Worm (Caenorhabditis elegans) whole organism, L1 larva: ENCODE data around the gene Y38E10A.3.

Experiments
- C16A3.4 ChIP-seq: fragments of 150-350 bp; optimal IDR thresholded peaks from 2 replicates; lab custom pipeline; 2014; ENCODE audit warnings: missing biosample characterization, missing genetic modification characterization
- F16B12.6 ChIP-seq: fragments of 150-350 bp; optimal IDR thresholded peaks from 2 replicates; lab custom pipeline; 2014; ENCODE audit warnings: missing biosample characterization, missing genetic modification characterization
- Y116A8C.19 ChIP-seq: sonication (generic microtip); optimal IDR thresholded peaks from 2 replicates; lab custom pipeline; 2016; ENCODE audit warnings: missing compliant biosample characterization, missing genetic modification characterization, borderline replicate concordance
- blmp-1 ChIP-seq: fragments of 150-350 bp; optimal IDR thresholded peaks from 2 replicates; lab custom pipeline; 2014; ENCODE audit warnings: missing biosample characterization, missing genetic modification characterization
- ceh-63 ChIP-seq: fragments of 200-800 bp; sonication (Bioruptor generic); optimal IDR thresholded peaks from 2 replicates; lab custom pipeline; 2018; ENCODE audit warnings: mild to moderate bottlenecking, missing genetic modification characterization, missing compliant biosample characterization
- ceh-8 ChIP-seq: fragments of 200-800 bp; sonication (Bioruptor generic); optimal IDR thresholded peaks from 2 replicates; lab custom pipeline; 2018; ENCODE audit warnings: mild to moderate bottlenecking, missing genetic modification characterization, moderate library complexity, missing compliant biosample characterization
- ceh-82 ChIP-seq, 3 experiments: fragments of 150-350 bp in 1 of 3; sonication (generic microtip) in 2 of 3; optimal IDR thresholded peaks; 2 replicates each; lab custom pipeline; 2014 to 2017; ENCODE audit warnings: missing biosample characterization in 3 of 3, missing genetic modification characterization in 3 of 3
- ceh-90 ChIP-seq: sonication (generic microtip); optimal IDR thresholded peaks from 2 replicates; lab custom pipeline; 2016; ENCODE audit warnings: missing genetic modification characterization, missing compliant biosample characterization
- dpl-1 ChIP-seq, 3 experiments: fragments of 150-350 bp in 2 of 3; sonication (generic microtip) in 1 of 3; optimal IDR thresholded peaks; 2 replicates each; lab custom pipeline; 2014 to 2017; ENCODE audit warnings: missing biosample characterization in 3 of 3, missing genetic modification characterization in 3 of 3, missing genetic modification reagents in 3 of 3
- dsc-1 ChIP-seq: sonication (generic microtip); optimal IDR thresholded peaks from 2 replicates; lab custom pipeline; 2016; ENCODE audit warnings: mild to moderate bottlenecking, missing genetic modification characterization, missing compliant biosample characterization
- efl-1 ChIP-seq, 4 experiments: fragments of 150-350 bp; optimal IDR thresholded peaks in 3 of 4; peaks in 1 of 4; 1 replicate in 1 of 4; 2 replicates in 3 of 4; lab custom pipeline; 2014; ENCODE audit warnings: missing biosample characterization in 2 of 4, missing genetic modification characterization in 2 of 4, missing genetic modification reagents in 2 of 4
- egl-13 ChIP-seq: sonication (generic microtip); optimal IDR thresholded peaks from 2 replicates; lab custom pipeline; 2016; ENCODE audit warnings: missing genotype, missing genetic modification reagents, missing genetic modification characterization, missing compliant biosample characterization
- egl-27 ChIP-seq, 2 experiments: fragments of 150-350 bp in 1 of 2; sonication (generic microtip); optimal IDR thresholded peaks; 3 replicates each; lab custom pipeline; 2017 to 2018; ENCODE audit warnings: missing biosample characterization in 2 of 2, missing genetic modification characterization in 2 of 2, missing genetic modification reagents in 2 of 2
- elt-2 ChIP-seq: sonication (generic microtip); optimal IDR thresholded peaks from 2 replicates; lab custom pipeline; 2016; ENCODE audit warnings: missing genetic modification characterization, mild to moderate bottlenecking, inconsistent platforms, missing compliant biosample characterization, missing genetic modification reagents
- elt-3 ChIP-seq, 6 experiments: fragments of 150-350 bp in 1 of 6; sonication (generic microtip); optimal IDR thresholded peaks; 2 replicates each; lab custom pipeline; 2017 to 2018; ENCODE audit warnings: missing biosample characterization in 6 of 6, missing genetic modification characterization in 6 of 6, inconsistent platforms in 1 of 6
- fkh-10 ChIP-seq: sonication (generic microtip); optimal IDR thresholded peaks from 2 replicates; lab custom pipeline; 2017; ENCODE audit warnings: missing biosample characterization, missing genetic modification reagents, missing genetic modification characterization
- grh-1 ChIP-seq: fragments of 200-800 bp; sonication (Bioruptor generic); IDR thresholded peaks from 2 replicates; pipeline ENCODE4 v1.3.6; 2022; ENCODE audit warnings: missing genetic modification reagents, missing genetic modification characterization, missing compliant biosample characterization
- jun-1 ChIP-seq: fragments of 150-350 bp; optimal IDR thresholded peaks from 2 replicates; lab custom pipeline; 2014; ENCODE audit warnings: missing biosample characterization, missing genetic modification reagents, missing genetic modification characterization
- lin-13 ChIP-seq: fragments of 150-350 bp; optimal IDR thresholded peaks from 2 replicates; lab custom pipeline; 2014; ENCODE audit warnings: missing biosample characterization, missing genetic modification reagents, missing genetic modification characterization
- lin-39 ChIP-seq: fragments of 150-350 bp; optimal IDR thresholded peaks from 2 replicates; lab custom pipeline; 2014; ENCODE audit warnings: missing biosample characterization, missing genetic modification reagents, missing genetic modification characterization
- lir-3 ChIP-seq: sonication (generic microtip); optimal IDR thresholded peaks from 2 replicates; lab custom pipeline; 2016; ENCODE audit warnings: mild to moderate bottlenecking, missing genetic modification characterization, moderate library complexity, missing compliant biosample characterization; ENCODE audit not compliant: poor library complexity
- mdl-1 ChIP-seq, 2 experiments: fragments of 150-350 bp; optimal IDR thresholded peaks; 2 replicates each; lab custom pipeline; 2014 to 2017; ENCODE audit warnings: missing biosample characterization in 2 of 2, missing genetic modification characterization in 2 of 2, inconsistent platforms in 1 of 2
- mep-1 ChIP-seq: fragments of 150-350 bp; optimal IDR thresholded peaks from 2 replicates; lab custom pipeline; 2014; ENCODE audit warnings: missing biosample characterization, missing genetic modification characterization
- nhr-19 ChIP-seq: fragments of 200-800 bp; sonication (Bioruptor generic); conservative IDR thresholded peaks from 2 replicates; pipeline ENCODE4 v1.3.6; 2022; ENCODE audit warnings: missing genetic modification characterization, missing compliant biosample characterization
- nhr-20 ChIP-seq: sonication (generic microtip); optimal IDR thresholded peaks from 2 replicates; lab custom pipeline; 2016; ENCODE audit warnings: mild to moderate bottlenecking, missing genetic modification characterization, missing compliant biosample characterization
- nhr-237 ChIP-seq: fragments of 150-350 bp; optimal IDR thresholded peaks from 2 replicates; lab custom pipeline; 2014; ENCODE audit warnings: missing biosample characterization, missing genetic modification characterization
- nhr-47 ChIP-seq: sonication (generic microtip); optimal IDR thresholded peaks from 2 replicates; lab custom pipeline; 2016; ENCODE audit warnings: mild to moderate bottlenecking, missing genetic modification characterization, moderate library complexity, missing compliant biosample characterization
- nhr-71 ChIP-seq: sonication (generic microtip); optimal IDR thresholded peaks from 2 replicates; lab custom pipeline; 2016; ENCODE audit warnings: mild to moderate bottlenecking, missing genetic modification characterization, moderate library complexity, missing compliant biosample characterization
- nhr-76 ChIP-seq: sonication (generic microtip); optimal IDR thresholded peaks from 2 replicates; lab custom pipeline; 2017; ENCODE audit warnings: missing biosample characterization, missing genetic modification characterization
- nhr-77 ChIP-seq: fragments of 150-350 bp; optimal IDR thresholded peaks from 2 replicates; lab custom pipeline; 2014; ENCODE audit warnings: missing biosample characterization, missing genetic modification characterization
- nhr-84 ChIP-seq: sonication (generic microtip); optimal IDR thresholded peaks from 2 replicates; lab custom pipeline; 2017; ENCODE audit warnings: missing biosample characterization, missing genetic modification characterization
- nhr-85 ChIP-seq: sonication (generic microtip); peaks from one replicate; lab custom pipeline; 2016; ENCODE audit warnings: missing genetic modification characterization, inconsistent platforms, missing compliant biosample characterization
- nhr-90 ChIP-seq: sonication (generic microtip); optimal IDR thresholded peaks from 2 replicates; lab custom pipeline; 2016; ENCODE audit warnings: mild to moderate bottlenecking, missing genetic modification characterization, missing compliant biosample characterization; ENCODE audit not compliant: poor library complexity
- snu-23 ChIP-seq: sonication (generic microtip); optimal IDR thresholded peaks from 2 replicates; lab custom pipeline; 2016; ENCODE audit warnings: missing genetic modification characterization, missing compliant biosample characterization
- sox-4 ChIP-seq: sonication (generic microtip); optimal IDR thresholded peaks from 2 replicates; lab custom pipeline; 2016; ENCODE audit warnings: missing genetic modification characterization, missing compliant biosample characterization
- sptf-1 ChIP-seq: fragments of 150-350 bp; optimal IDR thresholded peaks from 2 replicates; lab custom pipeline; 2014; ENCODE audit warnings: missing biosample characterization, missing genetic modification characterization
- swsn-7 ChIP-seq: sonication (generic microtip); optimal IDR thresholded peaks from 2 replicates; lab custom pipeline; 2016; ENCODE audit warnings: missing genetic modification characterization, missing compliant biosample characterization
- unc-130 ChIP-seq: fragments of 150-350 bp; optimal IDR thresholded peaks from 2 replicates; lab custom pipeline; 2017; ENCODE audit warnings: missing biosample characterization, missing genetic modification characterization, inconsistent platforms
- unc-30 ChIP-seq: sonication (generic microtip); optimal IDR thresholded peaks from 2 replicates; lab custom pipeline; 2017; ENCODE audit warnings: missing biosample characterization, missing genetic modification characterization
- unc-62 ChIP-seq: fragments of 150-350 bp; optimal IDR thresholded peaks from 2 replicates; lab custom pipeline; 2014; ENCODE audit warnings: missing biosample characterization, missing genetic modification reagents, missing genetic modification characterization
- unc-86 ChIP-seq: sonication (generic microtip); optimal IDR thresholded peaks from 2 replicates; lab custom pipeline; 2016; ENCODE audit warnings: missing genetic modification characterization, missing compliant biosample characterization
- unc-98 ChIP-seq: fragments of 200-800 bp; sonication (Bioruptor generic); IDR thresholded peaks from 2 replicates; pipeline ENCODE4 v1.3.6; 2022; ENCODE audit warnings: missing genetic modification characterization, missing compliant biosample characterization
- ztf-11 ChIP-seq, 2 experiments: sonication (generic microtip); optimal IDR thresholded peaks; 2 replicates each; lab custom pipeline; 2016 to 2017; ENCODE audit warnings: missing genetic modification characterization in 2 of 2, missing biosample characterization in 1 of 2, missing compliant biosample characterization in 1 of 2

Y38E10A.3 gene

ce11 chrII:12620764-12621163, 46.2 kb upstream of the Y38E10A.3 start, which contains the start of gene nspe-1:
Gene nspe-1 (minus strand): TSS chrII:12620864.
- TF ChIP-seq jun-1 = no peak
- no peak for TF ChIP-seq snu-23 (GFP tag; lab: Kevin White, UChicago)

DNA sequence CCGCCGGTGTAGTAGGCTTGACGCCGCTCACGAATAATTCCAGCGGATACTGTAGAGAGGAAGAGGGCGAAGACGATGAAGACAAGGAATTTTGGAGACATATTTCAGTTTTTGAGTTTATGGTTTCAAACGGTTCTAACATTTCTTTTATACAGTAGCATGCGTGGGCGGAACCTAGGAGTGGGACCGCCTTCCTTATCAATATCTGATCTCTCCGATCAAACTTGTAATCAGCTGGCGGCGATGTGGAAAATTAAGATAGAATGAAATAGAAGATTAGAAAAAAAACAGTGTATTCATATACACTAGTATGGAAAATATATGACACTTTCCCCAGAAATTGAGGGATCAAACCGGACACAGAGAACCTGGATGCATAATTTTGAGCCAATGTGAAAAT, 44.7 kb upstream of the Y38E10A.3 start, which contains the start of gene nspe-2:
Gene nspe-2, minus strand, starts transcription at position 101 of the 400 bp plus-strand sequence.
- TF ChIP-seq C16A3.4 (tag; lab: Kevin White, UChicago) (no peak), grh-1 (GFP tag; lab: Robert Waterston, UW) (no peak), dsc-1 (tag; lab: Kevin White, UChicago) (no peak), lin-39 (no peak), lin-13 (GFP tag; lab: Kevin White, UChicago) (no peak), ceh-8 (GFP tag; lab: Kevin White, UChicago) (no peak), ztf-11 (tag; optimal IDR thresholded peaks at IDR 0.05; lab: Kevin White, UChicago) (no peak)

DNA sequence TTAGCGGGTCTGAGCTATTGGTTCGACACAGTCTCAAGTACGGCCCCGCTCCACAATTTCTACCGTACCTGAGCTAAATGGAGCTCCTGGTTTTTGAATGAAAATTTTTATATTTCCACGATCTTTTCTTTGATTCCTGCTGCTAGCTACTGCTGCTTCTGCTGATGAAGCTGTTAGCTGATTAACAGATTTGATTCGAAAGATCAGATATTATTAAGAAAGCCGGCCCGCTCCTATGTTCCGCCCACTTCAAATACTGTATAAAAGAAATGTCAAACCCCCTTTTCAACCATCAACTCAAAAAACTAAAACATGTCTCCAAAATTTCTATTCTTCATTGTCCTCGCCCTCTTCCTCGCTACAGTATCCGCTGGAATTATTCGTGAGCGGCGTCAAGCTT, 43.0 kb upstream of the Y38E10A.3 start, which contains the start of gene nspe-3:
Gene nspe-3, plus strand, starts transcription at position 301 of the 400 bp plus-strand sequence.
- TF ChIP-seq Y116A8C.19 (tag; lab: Kevin White, UChicago) (no peak), unc-98 (GFP tag; lab: Robert Waterston, UW) (no peak), F16B12.6 (no peak), elt-2 (tag; lab: Kevin White, UChicago) (no peak), ceh-90 (no peak), nhr-76 (tag; lab: Kevin White, UChicago) (no peak), nhr-237 (tag; lab: Kevin White, UChicago) (no peak)

DNA sequence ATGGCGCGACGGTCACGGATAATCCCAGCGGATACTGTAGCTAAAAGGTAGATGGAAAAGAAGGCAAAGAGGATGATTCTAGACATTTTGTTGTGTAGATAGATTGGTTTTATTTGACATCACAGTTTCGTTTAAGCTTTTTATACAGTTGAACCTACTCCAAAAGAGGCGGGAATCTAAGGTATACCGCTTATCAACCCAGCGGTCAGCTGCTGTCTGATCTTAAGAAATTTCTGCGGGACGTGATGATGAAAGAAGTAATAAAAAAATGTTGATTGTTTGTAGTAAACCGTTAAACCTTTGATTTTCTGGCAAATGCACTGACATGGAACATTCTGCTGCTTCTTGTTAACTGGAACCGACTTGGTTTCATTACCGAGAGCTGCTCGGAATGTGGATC, 41.5 kb upstream of the Y38E10A.3 start, which contains the start of gene nspe-6:
Gene nspe-6, minus strand, starts transcription at position 101 of the 400 bp plus-strand sequence.
- TF ChIP-seq nhr-85 (tag; lab: Kevin White, UChicago) = peak; percentile 47
- no peak for TF ChIP-seq nhr-20 (tag; lab: Kevin White, UChicago)

DNA sequence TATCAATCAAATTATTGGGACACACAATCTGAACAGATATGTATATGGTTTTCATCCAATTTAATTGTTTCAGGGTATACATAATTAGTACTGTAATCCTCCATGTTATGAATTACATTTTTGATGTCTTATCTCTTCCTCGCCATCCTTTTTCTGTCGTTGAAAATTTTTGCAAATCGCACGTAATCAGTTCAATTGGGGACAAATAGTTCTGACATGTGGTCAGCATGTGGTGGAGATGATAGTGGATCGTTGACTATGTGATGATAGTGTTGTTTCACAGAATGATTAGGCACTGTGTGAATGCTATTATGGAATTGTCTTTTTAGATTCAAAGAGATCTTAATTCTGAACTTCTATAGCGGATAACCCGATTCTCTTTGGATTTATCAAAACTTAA, 40.8 kb upstream of the Y38E10A.3 start:
- no peak for TF ChIP-seq ztf-11 (tag; optimal IDR thresholded peaks at IDR 0.05; lab: Kevin White, UChicago)
- TF ChIP-seq elt-3 (tag; optimal IDR thresholded peaks at IDR 0.05; lab: Kevin White, UChicago) = peak in 5 of 6 experiments; percentile 2 to 88 (median 44)
- TF ChIP-seq dpl-1 (GFP tag; optimal IDR thresholded peaks at IDR 0.05; lab: Kevin White, UChicago) = no peak
- peak; percentile 32 for TF ChIP-seq nhr-47
- TF ChIP-seq sox-4 = no peak
- TF ChIP-seq unc-86 (tag; lab: Kevin White, UChicago) = no peak
- no peak for TF ChIP-seq mep-1
- TF ChIP-seq mdl-1 (tag; optimal IDR thresholded peaks at IDR 0.05; lab: Kevin White, UChicago) = peak in 1 of 2 experiments; percentile 42
- 0 out of 2 replicates have a peak, but pooled peaks have one; percentile 23 for TF ChIP-seq nhr-19 (GFP tag; lab: Robert Waterston, UW)
- peak; percentile 80 for TF ChIP-seq nhr-20 (tag; lab: Kevin White, UChicago)
- TF ChIP-seq ceh-82 (tag; optimal IDR thresholded peaks at IDR 0.05; lab: Kevin White, UChicago) = no peak
- TF ChIP-seq nhr-84 (tag; lab: Kevin White, UChicago) = no peak
- peak; percentile 50 for TF ChIP-seq blmp-1
- no peak for TF ChIP-seq nhr-77 (tag; lab: Kevin White, UChicago)
- TF ChIP-seq nhr-237 (tag; lab: Kevin White, UChicago) = no peak
- no peak for TF ChIP-seq egl-27 (tag; optimal IDR thresholded peaks at IDR 0.05; lab: Kevin White, UChicago)
- no peak for TF ChIP-seq efl-1 (optimal IDR thresholded peaks at IDR 0.05; lab: Kevin White, UChicago)
- peak in 1 of 2 experiments; percentile 33 for TF ChIP-seq efl-1 (GFP tag; optimal IDR thresholded peaks at IDR 0.05 in 1 of 2; lab: Kevin White, UChicago)
- no peak for TF ChIP-seq fkh-10
- TF ChIP-seq egl-13 = no peak
- no peak for TF ChIP-seq lir-3 (tag; lab: Kevin White, UChicago)
- no peak for TF ChIP-seq nhr-71 (tag; lab: Kevin White, UChicago)
- peak; percentile 78 for TF ChIP-seq nhr-85 (tag; lab: Kevin White, UChicago)
- TF ChIP-seq unc-130 (tag; lab: Kevin White, UChicago) = no peak
- TF ChIP-seq sptf-1 (tag; lab: Kevin White, UChicago) = no peak
- no peak for TF ChIP-seq unc-62 (GFP tag; lab: Kevin White, UChicago)
- peak; percentile 32 for TF ChIP-seq snu-23 (GFP tag; lab: Kevin White, UChicago)
- no peak for TF ChIP-seq swsn-7 (tag; lab: Kevin White, UChicago)
- TF ChIP-seq jun-1 = no peak
- TF ChIP-seq grh-1 (GFP tag; lab: Robert Waterston, UW) = no peak
- TF ChIP-seq C16A3.4 (tag; lab: Kevin White, UChicago) = no peak
- no peak for TF ChIP-seq unc-30
- no peak for TF ChIP-seq ceh-63 (GFP tag; lab: Kevin White, UChicago)
- peak; percentile 31 for TF ChIP-seq nhr-90 (tag; lab: Kevin White, UChicago)
